Worm (Caenorhabditis elegans): ENCODE measurements around the gene R13A5.11.

The R13A5.11 gene

ce11 chrIII:7565247-7565646 lies 27.9 kb downstream of the R13A5.11 start, which contains the start of gene ttr-8:
Gene ttr-8, minus strand, starts transcription at chrIII:7565347.
- TF ChIP-seq ztf-11 (tag; optimal IDR thresholded peaks at IDR 0.05) (no peak), unc-120 (tag; optimal IDR thresholded peaks at IDR 0.05; ENCODE audit: poor library complexity, severe bottlenecking) (no peak), M03D4.4 (tag; optimal IDR thresholded peaks at IDR 0.05) (no peak), lsy-2 (tag; optimal IDR thresholded peaks at IDR 0.05) (no peak), snpc-4 (tag; optimal IDR thresholded peaks at IDR 0.05) (no peak), ham-2 (GFP tag; optimal IDR thresholded peaks at IDR 0.05) (no peak), ces-1 (GFP tag; optimal IDR thresholded peaks at IDR 0.05) (no peak), mep-1 (tag; optimal IDR thresholded peaks at IDR 0.05) (no peak), mab-5 (tag; optimal IDR thresholded peaks at IDR 0.05) (no peak), hlh-1 (tag; optimal IDR thresholded peaks at IDR 0.05) (no peak), nhr-12 (tag; optimal IDR thresholded peaks at IDR 0.05) (no peak), tbx-8 (GFP tag; optimal IDR thresholded peaks at IDR 0.05) (no peak), nhr-237 (tag; optimal IDR thresholded peaks at IDR 0.05) (no peak), unc-62 (GFP tag; optimal IDR thresholded peaks at IDR 0.05) (no peak), lin-32 (GFP tag; optimal IDR thresholded peaks at IDR 0.05) (no peak), blmp-1 (tag; optimal IDR thresholded peaks at IDR 0.05) (no peak), zip-8 (tag; optimal IDR thresholded peaks at IDR 0.05) (no peak), drap-1 (GFP tag; optimal IDR thresholded peaks at IDR 0.05) (no peak), sptf-1 (tag; optimal IDR thresholded peaks at IDR 0.05) (no peak)

- TF ChIP-seq zip-8 (tag; optimal IDR thresholded peaks at IDR 0.05) (no peak), unc-62 (GFP tag; optimal IDR thresholded peaks at IDR 0.05) (no peak), nhr-237 (tag; optimal IDR thresholded peaks at IDR 0.05) (no peak), nhr-76 (tag; optimal IDR thresholded peaks at IDR 0.05) (no peak), M03D4.4 (tag; optimal IDR thresholded peaks at IDR 0.05) (no peak), elt-1 (tag; optimal IDR thresholded peaks at IDR 0.05; ENCODE audit: borderline replicate concordance, insufficient read depth) (no peak), mab-5 (tag; optimal IDR thresholded peaks at IDR 0.05) (no peak), blmp-1 (tag; optimal IDR thresholded peaks at IDR 0.05) (no peak), drap-1 (GFP tag; optimal IDR thresholded peaks at IDR 0.05) (no peak), ztf-11 (tag; optimal IDR thresholded peaks at IDR 0.05) (no peak), hlh-1 (tag; optimal IDR thresholded peaks at IDR 0.05) (no peak), unc-120 (tag; optimal IDR thresholded peaks at IDR 0.05; ENCODE audit: poor library complexity, severe bottlenecking) (no peak), unc-39 (tag; optimal IDR thresholded peaks at IDR 0.05) (no peak), sem-2 (GFP tag; optimal IDR thresholded peaks at IDR 0.05) (no peak)
Observed at ce11 chrIII:7561872-7562271, 31.3 kb downstream of the R13A5.11 start, which contains the start of gene lgc-12. Gene lgc-12, plus strand, starts transcription at chrIII:7562172.

- no peak for TF ChIP-seq zip-8 (tag; optimal IDR thresholded peaks at IDR 0.05)
- TF ChIP-seq nhr-237 (tag; optimal IDR thresholded peaks at IDR 0.05) = no peak
- TF ChIP-seq unc-120 (tag; optimal IDR thresholded peaks at IDR 0.05; ENCODE audit: poor library complexity, severe bottlenecking) = peak; percentile 83
- no peak for TF ChIP-seq lsy-2 (tag; optimal IDR thresholded peaks at IDR 0.05)
- TF ChIP-seq snpc-4 (tag; optimal IDR thresholded peaks at IDR 0.05) = no peak
- TF ChIP-seq blmp-1 (tag; optimal IDR thresholded peaks at IDR 0.05) = no peak
- TF ChIP-seq hlh-1 (tag; optimal IDR thresholded peaks at IDR 0.05) = peak; percentile 80
- TF ChIP-seq ces-1 (GFP tag; optimal IDR thresholded peaks at IDR 0.05) = no peak
- no peak for TF ChIP-seq nhr-28 (tag; optimal IDR thresholded peaks at IDR 0.05)
- TF ChIP-seq nhr-12 (tag; optimal IDR thresholded peaks at IDR 0.05) = no peak
- TF ChIP-seq ceh-83 (GFP tag; optimal IDR thresholded peaks at IDR 0.05) = peak; percentile 3
- TF ChIP-seq unc-62 (GFP tag; optimal IDR thresholded peaks at IDR 0.05) = peak; percentile 100
- TF ChIP-seq mep-1 (tag; optimal IDR thresholded peaks at IDR 0.05) = no peak
Observed at ce11 chrIII:7559869-7560268, 33.3 kb downstream of the R13A5.11 start.

DNA sequence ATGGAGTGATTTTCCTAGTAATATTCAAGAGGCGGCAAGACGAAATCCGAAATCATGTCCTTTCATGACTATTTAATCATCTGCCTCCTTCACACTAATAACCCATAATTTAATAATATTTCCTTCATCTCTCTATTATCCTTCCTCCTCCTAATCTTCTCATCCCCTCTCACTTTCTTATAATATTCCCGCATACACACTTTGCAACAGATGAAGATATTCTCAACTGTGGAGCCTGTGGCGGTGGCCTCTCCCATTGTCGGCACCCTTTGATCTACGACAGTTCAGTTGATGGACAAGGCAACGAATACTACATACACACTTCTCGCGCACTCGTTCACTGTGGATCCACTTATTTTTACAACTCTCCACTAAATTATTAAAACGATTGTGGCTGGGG lies 34.5 kb downstream of the R13A5.11 start:
- TF ChIP-seq M03D4.4 (tag; optimal IDR thresholded peaks at IDR 0.05) = no peak
- TF ChIP-seq ztf-11 (tag; optimal IDR thresholded peaks at IDR 0.05) = no peak
- no peak for TF ChIP-seq nhr-76 (tag; optimal IDR thresholded peaks at IDR 0.05)
- no peak for TF ChIP-seq sptf-1 (tag; optimal IDR thresholded peaks at IDR 0.05)
- TF ChIP-seq cnd-1 (tag; optimal IDR thresholded peaks at IDR 0.05) = no peak
- no peak for TF ChIP-seq unc-39 (tag; optimal IDR thresholded peaks at IDR 0.05)
- peak; percentile 68 for TF ChIP-seq unc-62 (GFP tag; optimal IDR thresholded peaks at IDR 0.05)
- no peak for TF ChIP-seq hlh-1 (tag; optimal IDR thresholded peaks at IDR 0.05)
- no peak for TF ChIP-seq zip-8 (tag; optimal IDR thresholded peaks at IDR 0.05)
- no peak for TF ChIP-seq ceh-39 (tag; optimal IDR thresholded peaks at IDR 0.05)
- TF ChIP-seq mab-5 (tag; optimal IDR thresholded peaks at IDR 0.05) = no peak
- no peak for TF ChIP-seq snpc-4 (tag; optimal IDR thresholded peaks at IDR 0.05)
- peak; percentile 67 for TF ChIP-seq nhr-2 (tag; optimal IDR thresholded peaks at IDR 0.05)
- TF ChIP-seq mls-2 (tag; optimal IDR thresholded peaks at IDR 0.05) = peak; percentile 6
- TF ChIP-seq nhr-237 (tag; optimal IDR thresholded peaks at IDR 0.05) = no peak
- peak; percentile 85 for TF ChIP-seq ces-1 (GFP tag; optimal IDR thresholded peaks at IDR 0.05)

- TF ChIP-seq pha-4 (tag; optimal IDR thresholded peaks at IDR 0.05) (no peak), lin-13 (tag; optimal IDR thresholded peaks at IDR 0.05) (no peak), M03D4.4 (tag; optimal IDR thresholded peaks at IDR 0.05) (no peak), nhr-76 (tag; optimal IDR thresholded peaks at IDR 0.05) (no peak), drap-1 (GFP tag; optimal IDR thresholded peaks at IDR 0.05) (no peak)
Observed at ce11 chrIII:7557930-7558470, 35.1 kb downstream of the R13A5.11 start.

All from whole organism, mixed stage, embryonic.